Fruit fly (Drosophila melanogaster): ENCODE results near the gene CG10336.
A peak's percentile ranks its signal among the peaks of the same experiment; 100 is the strongest.

CG10336 gene

dm6 chr2L:18676948-18677820 is 12.1 kb upstream of the CG10336 start, which contains the start of the genes Mst36Fa and CG31751 (continued):
- TF ChIP-seq Hr39 (optimal IDR thresholded peaks at IDR 0.05) (no peak), CG12155 (GFP tag; optimal IDR thresholded peaks at IDR 0.05) (peak; percentile 23), CG2202 (tag; optimal IDR thresholded peaks at IDR 0.05) (peak; percentile 62), dan (GFP tag; IDR thresholded peaks at IDR 0.05) (no peak), Sin3A (optimal IDR thresholded peaks at IDR 0.05) (peak; percentile 43), Hmx (GFP tag; optimal IDR thresholded peaks at IDR 0.05) (peak; percentile 9), NK7.1 (GFP tag; optimal IDR thresholded peaks at IDR 0.05) (peak; percentile 81), CG4424 (GFP tag; optimal IDR thresholded peaks at IDR 0.05) (peak; percentile 53), D19A (tag; optimal IDR thresholded peaks at IDR 0.05) (peak; percentile 51), psq (GFP tag; optimal IDR thresholded peaks at IDR 0.05) (peak; percentile 49), Aef1 (GFP tag; IDR thresholded peaks at IDR 0.05) (no peak), E2f2 (GFP tag; IDR thresholded peaks at IDR 0.05) (peak; percentile 98), CG9817 (tag; optimal IDR thresholded peaks at IDR 0.05) (peak; percentile 74), repo (GFP tag; optimal IDR thresholded peaks at IDR 0.05) (peak; percentile 79), h (optimal IDR thresholded peaks at IDR 0.05) (no peak), Dek (tag; optimal IDR thresholded peaks at IDR 0.05) (peak; percentile 76), p53 (GFP tag; optimal IDR thresholded peaks at IDR 0.05) (peak; percentile 63), dm (GFP tag; optimal IDR thresholded peaks at IDR 0.05) (peak; percentile 47), CG13296 (GFP tag; optimal IDR thresholded peaks at IDR 0.05) (peak; percentile 89), CG12942 (GFP tag; optimal IDR thresholded peaks at IDR 0.05) (peak; percentile 73), chm (GFP tag; IDR thresholded peaks at IDR 0.05) (peak; percentile 74), toy (GFP tag; IDR thresholded peaks at IDR 0.05) (0 out of 2 replicates have a peak, but pooled peaks have one; percentile 33), vnd (GFP tag; IDR thresholded peaks at IDR 0.05; ENCODE audit: partially characterized antibody) (no peak), CG17568 (GFP tag; optimal IDR thresholded peaks at IDR 0.05) (peak; percentile 84), Gsc (GFP tag; IDR thresholded peaks at IDR 0.05) (no peak), Mad (GFP tag; optimal IDR thresholded peaks at IDR 0.05) (peak; percentile 68), CG5953 (GFP tag; IDR thresholded peaks at IDR 0.05) (peak; percentile 56), CG10321 (GFP tag; IDR thresholded peaks at IDR 0.05) (no peak), maf-S (GFP tag; optimal IDR thresholded peaks at IDR 0.05) (peak; percentile 75), CG15073 (GFP tag; optimal IDR thresholded peaks at IDR 0.05) (no peak), ham (GFP tag; IDR thresholded peaks at IDR 0.05) (no peak), Bteb2 (GFP tag; optimal IDR thresholded peaks at IDR 0.05) (peak; percentile 64), CG42726 (GFP tag; IDR thresholded peaks at IDR 0.05; ENCODE audit: partially characterized antibody) (no peak), CG7372 (GFP tag; IDR thresholded peaks at IDR 0.05) (peak; percentile 71), vfl (GFP tag; optimal IDR thresholded peaks at IDR 0.05) (peak; percentile 15), CG1529 (GFP tag; optimal IDR thresholded peaks at IDR 0.05) (peak; percentile 82), Vsx1 (GFP tag; optimal IDR thresholded peaks at IDR 0.05) (peak; percentile 97), ttk (GFP tag; IDR thresholded peaks at IDR 0.05) (no peak), D19B (GFP tag; optimal IDR thresholded peaks at IDR 0.05) (peak; percentile 29), CG12744 (GFP tag; optimal IDR thresholded peaks at IDR 0.05) (peak; percentile 28), CG15514 (GFP tag; optimal IDR thresholded peaks at IDR 0.05) (peak; percentile 89), CG2875 (GFP tag; optimal IDR thresholded peaks at IDR 0.05) (peak; percentile 87), CG12659 (GFP tag; optimal IDR thresholded peaks at IDR 0.05) (peak; percentile 88), CG30403 (GFP tag; optimal IDR thresholded peaks at IDR 0.05) (peak; percentile 44), Taf1 (GFP tag; IDR thresholded peaks at IDR 0.05) (0 out of 2 replicates have a peak, but pooled peaks have one; percentile 15), bowl (GFP tag; IDR thresholded peaks at IDR 0.05) (no peak), esg (GFP tag; conservative IDR thresholded peaks at IDR 0.05) (no peak), CG14965 (GFP tag; optimal IDR thresholded peaks at IDR 0.05; ENCODE audit: borderline replicate concordance) (peak; percentile 67), Tbp (GFP tag; optimal IDR thresholded peaks at IDR 0.05) (no peak), BEAF-32 (GFP tag; optimal IDR thresholded peaks at IDR 0.05) (peak; percentile 27), CG2116 (GFP tag; optimal IDR thresholded peaks at IDR 0.05) (peak; percentile 74)
